Fruit fly (Drosophila melanogaster): ENCODE results near the gene COX7AL.

The COX7AL gene

DNA sequence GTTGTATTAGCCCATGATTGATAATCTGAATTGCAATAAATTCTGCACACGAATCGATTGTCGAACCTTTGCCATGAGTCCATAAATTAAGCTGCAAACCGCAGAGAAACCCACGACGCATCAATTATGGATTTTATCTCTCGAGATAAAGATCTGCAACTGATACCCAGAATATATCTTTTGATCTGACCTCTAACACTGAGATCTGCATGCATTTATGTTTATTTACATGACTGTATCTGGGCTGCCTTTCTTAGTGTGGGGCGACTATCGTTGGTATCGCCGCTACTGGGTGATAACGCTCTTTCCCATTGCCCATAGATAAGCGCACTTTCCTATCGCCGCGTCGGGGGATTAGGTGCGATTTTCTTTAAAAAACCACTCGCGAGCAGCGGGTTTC is 26.3 kb upstream of the COX7AL start, which contains the start of gene Ctr1B:
Gene Ctr1B (plus strand): TSS at position 398 of the 400 bp plus-strand sequence.
- TF ChIP-seq CG9948 (tag; optimal IDR thresholded peaks at IDR 0.05) = no peak
- TF ChIP-seq CG14655 (GFP tag; optimal IDR thresholded peaks at IDR 0.05) = no peak
- TF ChIP-seq Pif1A (GFP tag; optimal IDR thresholded peaks at IDR 0.05) = no peak
- no peak for TF ChIP-seq Pif1B (GFP tag; optimal IDR thresholded peaks at IDR 0.05)
- no peak for TF ChIP-seq EcR (GFP tag; optimal IDR thresholded peaks at IDR 0.05)
- TF ChIP-seq CG12605 (GFP tag; IDR thresholded peaks at IDR 0.05) = no peak
- TF ChIP-seq rn (GFP tag; IDR thresholded peaks at IDR 0.05) = no peak
- TF ChIP-seq CG17806 (tag; optimal IDR thresholded peaks at IDR 0.05) = no peak
- no peak for TF ChIP-seq CG10348 (GFP tag; IDR thresholded peaks at IDR 0.05)
- TF ChIP-seq Ets98B (GFP tag; IDR thresholded peaks at IDR 0.05) = no peak
- no peak for TF ChIP-seq CG15710 (tag; optimal IDR thresholded peaks at IDR 0.05)
- no peak for TF ChIP-seq gl (tag; optimal IDR thresholded peaks at IDR 0.05)
- no peak for TF ChIP-seq CG8301 (tag; optimal IDR thresholded peaks at IDR 0.05)
- TF ChIP-seq CG34367 (tag; optimal IDR thresholded peaks at IDR 0.05) = no peak

DNA sequence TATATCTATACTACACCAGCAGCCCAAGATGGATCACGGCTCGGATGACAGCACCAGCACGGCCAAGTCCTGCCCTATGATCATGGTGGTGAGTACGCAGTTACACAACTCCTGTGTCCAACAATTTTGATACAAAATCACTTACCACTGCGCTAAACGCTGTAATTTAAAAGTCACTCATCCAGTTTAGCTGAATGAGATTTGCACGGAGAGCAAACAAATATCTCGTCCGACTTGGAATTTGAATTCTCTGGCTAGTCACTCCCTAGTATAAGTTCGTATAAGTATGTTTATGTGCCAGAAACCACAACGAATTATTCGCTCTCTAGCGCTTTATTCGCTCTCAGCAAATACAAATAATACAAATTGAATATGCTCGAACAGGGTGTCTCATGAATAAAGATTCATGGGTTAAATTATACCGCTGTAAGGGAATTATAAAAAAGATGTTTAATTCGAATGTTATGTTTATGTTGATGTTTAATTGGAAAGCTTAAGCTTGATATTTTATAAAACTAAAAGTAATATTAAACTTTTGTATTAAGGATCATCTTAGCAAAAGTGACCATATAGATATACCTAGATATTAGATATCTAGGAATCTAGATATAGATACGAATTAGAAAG is 25.6 kb upstream of the COX7AL start:
- TF ChIP-seq CG32121 (GFP tag; IDR thresholded peaks at IDR 0.05) = no peak
- peak; percentile 60; the same call in 1 of the 2 replicates for TF ChIP-seq Ets98B (GFP tag; IDR thresholded peaks at IDR 0.05)
- no peak for TF ChIP-seq Pif1A (GFP tag; optimal IDR thresholded peaks at IDR 0.05)
- no peak for TF ChIP-seq Snoo (tag; optimal IDR thresholded peaks at IDR 0.05)
- 0 out of 3 replicates have a peak, but pooled peaks have one; percentile 21 for TF ChIP-seq CG4496 (GFP tag; IDR thresholded peaks at IDR 0.05)
- TF ChIP-seq CG8301 (tag; optimal IDR thresholded peaks at IDR 0.05) = no peak
- TF ChIP-seq CG12605 (GFP tag; IDR thresholded peaks at IDR 0.05) = peak; percentile 65

DNA sequence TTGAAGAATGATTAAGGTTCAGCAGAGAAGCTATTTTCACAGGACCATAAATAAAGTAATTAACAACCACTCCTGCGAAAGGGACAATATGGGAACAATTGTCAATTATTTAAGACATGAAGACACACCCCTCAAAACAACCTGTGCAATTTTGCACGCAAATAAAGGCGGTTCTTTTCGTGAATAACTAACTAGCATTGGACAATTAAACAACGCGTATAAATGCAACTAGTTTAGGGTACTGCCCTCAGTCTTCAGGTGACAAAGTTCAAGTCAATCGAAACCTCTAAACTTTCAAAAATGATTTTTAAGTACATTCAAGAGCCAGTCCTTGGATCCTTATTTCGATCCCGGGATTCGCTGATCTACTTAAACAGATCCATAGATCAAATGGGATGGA is 22.0 kb upstream of the COX7AL start, which contains the start of gene Or85a:
Gene Or85a (plus strand): TSS at position 301 of the 400 bp plus-strand sequence.
- TF ChIP-seq Snoo (tag; optimal IDR thresholded peaks at IDR 0.05) = no peak
- TF ChIP-seq D1 (tag; optimal IDR thresholded peaks at IDR 0.05) = no peak
- no peak for TF ChIP-seq CG12605 (GFP tag; IDR thresholded peaks at IDR 0.05)
- TF ChIP-seq CG17806 (tag; optimal IDR thresholded peaks at IDR 0.05) = no peak
- TF ChIP-seq CG13204 (GFP tag; optimal IDR thresholded peaks at IDR 0.05) = no peak
- no peak for TF ChIP-seq rn (GFP tag; IDR thresholded peaks at IDR 0.05)
- TF ChIP-seq CG34367 (tag; optimal IDR thresholded peaks at IDR 0.05) = no peak
- no peak for TF ChIP-seq Ets98B (GFP tag; IDR thresholded peaks at IDR 0.05)
- no peak for TF ChIP-seq Pif1A (GFP tag; optimal IDR thresholded peaks at IDR 0.05)

DNA sequence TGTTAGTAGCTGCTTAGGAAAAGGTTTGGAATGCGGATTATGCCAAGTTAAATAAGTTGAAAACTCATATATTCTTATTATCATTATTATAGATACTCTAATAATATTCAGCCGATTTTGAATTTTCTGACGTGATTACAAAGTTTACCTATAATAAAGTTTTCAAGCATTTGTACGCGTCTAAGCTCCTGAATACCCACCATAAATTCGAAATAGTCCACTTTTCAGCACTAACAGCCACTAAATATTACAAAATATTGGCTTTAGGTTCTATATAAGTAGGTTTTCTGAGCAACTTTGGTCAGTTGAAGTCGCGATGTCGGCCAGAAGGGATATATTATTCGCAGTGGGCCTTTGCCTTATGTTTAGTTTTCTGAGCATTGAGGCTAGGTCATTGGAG is 19.5 kb upstream of the COX7AL start, which contains the start of gene CG7443:
Gene CG7443 (plus strand): TSS at position 301 of the 400 bp plus-strand sequence.
- no peak for TF ChIP-seq CG8301 (tag; optimal IDR thresholded peaks at IDR 0.05)
- no peak for TF ChIP-seq CG9948 (tag; optimal IDR thresholded peaks at IDR 0.05)
- TF ChIP-seq fd96Ca (GFP tag; IDR thresholded peaks at IDR 0.05) = no peak
- TF ChIP-seq CG17806 (tag; optimal IDR thresholded peaks at IDR 0.05) = no peak
- TF ChIP-seq CG34367 (tag; optimal IDR thresholded peaks at IDR 0.05) = no peak

DNA sequence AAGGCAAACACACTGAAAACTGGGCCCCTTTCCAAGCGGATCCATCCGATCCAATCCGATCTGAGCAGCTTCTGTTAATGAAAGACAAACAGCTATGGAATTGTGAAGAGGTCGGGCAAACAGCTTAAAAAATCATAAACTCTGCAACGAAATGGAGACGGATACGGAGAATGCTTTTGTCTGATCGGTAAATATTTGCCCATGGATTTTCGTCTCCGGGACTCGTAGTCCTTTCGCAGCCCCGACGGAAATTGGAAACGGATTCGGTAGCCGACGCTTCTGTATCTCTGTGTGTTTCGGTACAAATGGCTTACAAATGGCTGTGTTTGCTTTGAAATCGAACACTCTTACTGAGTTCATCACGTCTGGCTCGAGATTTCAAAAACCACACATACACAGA is 16.6 kb upstream of the COX7AL start:
- no peak for TF ChIP-seq rn (GFP tag; IDR thresholded peaks at IDR 0.05)
- no peak for TF ChIP-seq Pif1A (GFP tag; optimal IDR thresholded peaks at IDR 0.05)
- TF ChIP-seq CG15710 (tag; optimal IDR thresholded peaks at IDR 0.05) = no peak
- TF ChIP-seq Pif1B (GFP tag; optimal IDR thresholded peaks at IDR 0.05) = no peak
- TF ChIP-seq CG9948 (tag; optimal IDR thresholded peaks at IDR 0.05) = no peak
- TF ChIP-seq CG8159 (tag; optimal IDR thresholded peaks at IDR 0.05) = no peak
- no peak for TF ChIP-seq CG12605 (GFP tag; IDR thresholded peaks at IDR 0.05)
- TF ChIP-seq CG8301 (tag; optimal IDR thresholded peaks at IDR 0.05) = no peak
- no peak for TF ChIP-seq Ets98B (GFP tag; IDR thresholded peaks at IDR 0.05)
- no peak for TF ChIP-seq D1 (tag; optimal IDR thresholded peaks at IDR 0.05)
- no peak for TF ChIP-seq Snoo (tag; optimal IDR thresholded peaks at IDR 0.05)
- TF ChIP-seq CG4496 (GFP tag; IDR thresholded peaks at IDR 0.05) = no peak
- no peak for TF ChIP-seq CG17806 (tag; optimal IDR thresholded peaks at IDR 0.05)

DNA sequence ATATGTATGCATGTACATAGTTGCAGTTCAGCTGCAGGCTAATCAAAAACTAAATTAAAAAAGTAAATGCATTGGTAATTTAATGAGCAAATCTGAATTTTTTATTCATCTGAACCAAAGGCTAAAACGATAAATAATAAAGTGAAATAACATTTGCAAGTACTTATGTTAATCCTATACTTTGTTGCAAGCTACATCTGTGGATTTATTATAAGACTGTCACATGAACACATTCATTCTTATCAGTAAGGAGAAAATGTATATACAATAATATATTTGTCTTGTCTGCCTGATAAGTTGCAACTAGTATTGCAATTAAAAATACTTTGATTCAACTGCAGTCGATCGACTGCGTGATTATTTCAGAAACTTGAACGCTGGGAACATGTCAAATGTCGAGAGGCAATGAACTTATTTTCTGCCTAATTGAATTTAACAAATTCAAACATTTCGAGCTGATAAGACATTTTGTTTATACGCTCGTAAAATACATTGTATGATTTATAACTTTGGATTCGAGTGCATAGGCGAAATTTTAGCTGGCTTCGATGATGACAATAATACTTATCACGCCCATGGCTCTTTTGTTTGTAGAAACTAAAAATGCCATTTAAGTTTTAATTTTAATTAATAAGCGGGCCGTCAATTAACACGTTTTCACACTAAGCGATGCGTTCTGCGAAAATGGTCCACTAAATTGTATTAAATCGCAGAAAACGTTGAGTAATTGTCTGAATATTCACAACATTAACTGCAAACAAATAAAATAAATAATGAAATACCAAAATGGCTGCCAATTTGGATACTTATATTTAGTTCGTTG is 15.3 kb upstream of the COX7AL start:
- no peak for TF ChIP-seq Snoo (tag; optimal IDR thresholded peaks at IDR 0.05)
- no peak for TF ChIP-seq rn (GFP tag; IDR thresholded peaks at IDR 0.05)
- no peak for TF ChIP-seq gl (tag; optimal IDR thresholded peaks at IDR 0.05)

DNA sequence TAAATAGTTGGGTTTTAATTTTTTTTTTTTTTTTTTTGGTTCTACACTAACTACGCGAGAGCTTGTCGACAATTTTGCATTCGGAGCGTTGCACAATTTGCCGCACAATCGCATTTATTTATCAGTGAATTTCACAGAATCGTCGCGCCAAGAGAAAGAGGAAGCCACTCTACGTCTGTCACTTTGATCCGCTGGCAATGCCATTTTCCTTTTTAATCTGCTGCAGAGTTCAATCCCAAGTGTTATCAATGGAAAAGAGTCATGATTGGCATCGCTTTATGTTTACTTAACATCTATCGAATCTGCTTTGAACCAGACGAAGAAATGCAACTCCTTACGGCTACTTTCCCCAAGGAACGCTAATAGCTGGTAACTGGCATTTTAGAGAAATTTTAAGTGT is 13.8 kb upstream of the COX7AL start:
- TF ChIP-seq CG15710 (tag; optimal IDR thresholded peaks at IDR 0.05) (no peak), EcR (GFP tag; optimal IDR thresholded peaks at IDR 0.05) (peak; percentile 16), fd96Ca (GFP tag; IDR thresholded peaks at IDR 0.05) (no peak), CG4496 (GFP tag; IDR thresholded peaks at IDR 0.05) (no peak), CG14655 (GFP tag; optimal IDR thresholded peaks at IDR 0.05) (no peak), CG32121 (GFP tag; IDR thresholded peaks at IDR 0.05) (no peak)
